Fruit fly (Drosophila melanogaster) whole organism, embryonic: Measurements from ENCODE around the gene CG6067.
A peak's percentile ranks its signal among the peaks of the same experiment; 100 is the strongest.

ENCODE experiments used
- Atf3 ChIP-seq: fragments of 200-800 bp; sonication (Bioruptor generic); optimal IDR thresholded peaks from 3 replicates; lab custom pipeline; 2016; ENCODE audit warnings: missing biosample characterization, missing genetic modification characterization
- CG11456 ChIP-seq: fragments of 200-800 bp; sonication (Bioruptor generic); IDR thresholded peaks from 3 replicates; pipeline ENCODE4 v1.3.6; 2022; ENCODE audit warnings: missing biosample characterization, missing genetic modification characterization
- CG11560 ChIP-seq: fragments of 200-800 bp; sonication (Bioruptor generic); IDR thresholded peaks from 3 replicates; pipeline ENCODE4 v1.3.6; 2022; ENCODE audit warnings: missing biosample characterization, missing genetic modification characterization
- CG11723 ChIP-seq: fragments of 200-800 bp; sonication (Bioruptor generic); optimal IDR thresholded peaks from 2 replicates; lab custom pipeline; 2017; ENCODE audit warnings: missing biosample characterization, mild to moderate bottlenecking, missing genetic modification characterization
- CG12236 ChIP-seq: fragments of 200-800 bp; sonication (Bioruptor generic); optimal IDR thresholded peaks from 2 replicates; lab custom pipeline; 2016; ENCODE audit warnings: missing biosample characterization, missing genetic modification characterization
- CG1233 ChIP-seq: fragments of 200-800 bp; sonication (Bioruptor generic); optimal IDR thresholded peaks from 4 replicates; lab custom pipeline; 2018; ENCODE audit warnings: missing biosample characterization, mild to moderate bottlenecking, missing genetic modification characterization
- CG14667 ChIP-seq: fragments of 200-800 bp; sonication (Bioruptor generic); IDR thresholded peaks from 2 replicates; pipeline ENCODE4 v1.3.6; 2022; ENCODE audit warnings: missing biosample characterization, missing genetic modification characterization
- CG18619 ChIP-seq: fragments of 200-800 bp; sonication (Bioruptor generic); optimal IDR thresholded peaks from 3 replicates; lab custom pipeline; 2017; ENCODE audit warnings: missing biosample characterization, mild to moderate bottlenecking, missing genetic modification characterization
- CG3407 ChIP-seq: fragments of 200-800 bp; sonication (Bioruptor generic); optimal IDR thresholded peaks from 2 replicates; lab custom pipeline; 2018; ENCODE audit warnings: missing biosample characterization, mild to moderate bottlenecking, missing genetic modification characterization
- CG4707 ChIP-seq: fragments of 200-800 bp; sonication (Bioruptor generic); optimal IDR thresholded peaks from 2 replicates; lab custom pipeline; 2018; ENCODE audit warnings: missing biosample characterization, mild to moderate bottlenecking, missing genetic modification characterization, moderate library complexity
- CG4730 ChIP-seq: fragments of 200-800 bp; sonication (Bioruptor generic); IDR thresholded peaks from 2 replicates; pipeline ENCODE4 v1.3.6; 2022; ENCODE audit warnings: missing biosample characterization, missing genetic modification characterization
- CG6654 ChIP-seq: fragments of 200-800 bp; sonication (Bioruptor generic); optimal IDR thresholded peaks from 2 replicates; lab custom pipeline; 2017; ENCODE audit warnings: missing biosample characterization, mild to moderate bottlenecking, missing genetic modification characterization
- CG6765 ChIP-seq: fragments of 200-800 bp; sonication (Bioruptor generic); optimal IDR thresholded peaks from 3 replicates; lab custom pipeline; 2017; ENCODE audit warnings: missing biosample characterization, mild to moderate bottlenecking, missing genetic modification characterization
- CG8478 ChIP-seq: fragments of >200 bp; optimal IDR thresholded peaks from 2 replicates; lab custom pipeline; 2018
- CTCF ChIP-seq: fragments of 200-800 bp; sonication (Bioruptor generic); optimal IDR thresholded peaks from 2 replicates; lab custom pipeline; 2017; ENCODE audit warnings: missing biosample characterization, mild to moderate bottlenecking, missing genetic modification characterization, moderate library complexity
- D19B ChIP-seq: fragments of 200-800 bp; sonication (Bioruptor generic); optimal IDR thresholded peaks from 2 replicates; lab custom pipeline; 2017; ENCODE audit warnings: missing biosample characterization, mild to moderate bottlenecking, missing genetic modification characterization
- Dbx ChIP-seq: fragments of 200-800 bp; sonication (Bioruptor generic); IDR thresholded peaks from 3 replicates; pipeline ENCODE4 v1.3.6; 2022; ENCODE audit warnings: missing biosample characterization, missing genetic modification characterization
- Deaf1 ChIP-seq: fragments of 200-800 bp; optimal IDR thresholded peaks from 3 replicates; lab custom pipeline; 2019; ENCODE audit warnings: missing biosample characterization, mild to moderate bottlenecking, missing genetic modification characterization, moderate library complexity
- Dfd ChIP-seq, 2 experiments: fragments of >200 bp; optimal IDR thresholded peaks; 2 replicates each; lab custom pipeline; 2017; ENCODE audit warnings: missing biosample characterization in 2 of 2, missing genetic modification characterization in 2 of 2
- Drgx ChIP-seq: fragments of 200-800 bp; sonication (Bioruptor generic); IDR thresholded peaks from 2 replicates; pipeline ENCODE4 v1.3.6; 2022; ENCODE audit warnings: missing biosample characterization, missing genetic modification characterization
- ERR ChIP-seq: fragments of 200-800 bp; sonication (Bioruptor generic); optimal IDR thresholded peaks from 2 replicates; lab custom pipeline; 2016; ENCODE audit warnings: missing biosample characterization, missing genetic modification characterization
- HLH4C ChIP-seq: fragments of 200-800 bp; sonication (Bioruptor generic); IDR thresholded peaks from 3 replicates; pipeline ENCODE4 v1.3.6; 2022; ENCODE audit warnings: missing biosample characterization, missing genetic modification characterization; ENCODE audit not compliant: partially characterized antibody
- Hr3 ChIP-seq: fragments of 200-800 bp; sonication (Bioruptor generic); optimal IDR thresholded peaks from 3 replicates; lab custom pipeline; 2016; ENCODE audit warnings: missing biosample characterization, missing genetic modification characterization
- Hr78 ChIP-seq, 2 experiments: fragments of 200-800 bp in 1 of 2; fragments of >200 bp in 1 of 2; sonication (Bioruptor generic) in 1 of 2; optimal IDR thresholded peaks; 2 replicates each; lab custom pipeline; 2017 to 2019; ENCODE audit warnings: missing biosample characterization in 2 of 2, missing genetic modification characterization in 2 of 2, mild to moderate bottlenecking in 1 of 2, moderate library complexity in 1 of 2
- MESR4 ChIP-seq: fragments of 200-800 bp; sonication (Bioruptor generic); optimal IDR thresholded peaks from 2 replicates; lab custom pipeline; 2018; ENCODE audit warnings: missing biosample characterization, mild to moderate bottlenecking, missing genetic modification characterization, moderate library complexity
- Neu2 ChIP-seq: fragments of 200-800 bp; sonication (Bioruptor generic); optimal IDR thresholded peaks from 3 replicates; lab custom pipeline; 2016; ENCODE audit warnings: missing biosample characterization, missing genetic modification characterization, borderline replicate concordance
- Side ChIP-seq: fragments of 200-800 bp; sonication (Bioruptor generic); optimal IDR thresholded peaks from 2 replicates; lab custom pipeline; 2016; ENCODE audit warnings: missing biosample characterization, missing genetic modification characterization
- dmrt11E ChIP-seq: fragments of 200-800 bp; sonication (Bioruptor generic); optimal IDR thresholded peaks from 3 replicates; lab custom pipeline; 2018; ENCODE audit warnings: missing biosample characterization, mild to moderate bottlenecking, missing genetic modification characterization, moderate library complexity
- dysf ChIP-seq: fragments of 200-800 bp; sonication (Bioruptor generic); IDR thresholded peaks from 3 replicates; pipeline ENCODE4 v1.3.6; 2022; ENCODE audit warnings: missing biosample characterization, missing genetic modification characterization
- en ChIP-seq: fragments of 200-800 bp; sonication (Bioruptor generic); optimal IDR thresholded peaks from 2 replicates; lab custom pipeline; 2016; ENCODE audit warnings: missing biosample characterization, missing genetic modification characterization
- ftz-f1 ChIP-seq: fragments of 200-800 bp; sonication (Bioruptor generic); optimal IDR thresholded peaks from 2 replicates; lab custom pipeline; 2016; ENCODE audit warnings: missing biosample characterization, missing genetic modification characterization
- hbn ChIP-seq: fragments of 200-800 bp; sonication (Bioruptor generic); IDR thresholded peaks from 2 replicates; pipeline ENCODE4 v1.3.6; 2022; ENCODE audit warnings: missing biosample characterization, missing genetic modification characterization; ENCODE audit not compliant: partially characterized antibody
- her ChIP-seq: fragments of 200-800 bp; sonication (Bioruptor generic); optimal IDR thresholded peaks from 2 replicates; lab custom pipeline; 2016; ENCODE audit warnings: missing biosample characterization, missing genetic modification characterization
- kay ChIP-seq: fragments of 200-800 bp; sonication (Bioruptor generic); optimal IDR thresholded peaks from 2 replicates; lab custom pipeline; 2016; ENCODE audit warnings: missing biosample characterization, missing genetic modification characterization
- ken ChIP-seq: fragments of 200-800 bp; sonication (Bioruptor generic); IDR thresholded peaks from 3 replicates; pipeline ENCODE4 v1.3.6; 2022; ENCODE audit warnings: missing biosample characterization, missing genetic modification characterization
- lab ChIP-seq: fragments of 200-800 bp; sonication (Bioruptor generic); optimal IDR thresholded peaks from 3 replicates; lab custom pipeline; 2017; ENCODE audit warnings: missing biosample characterization, missing genetic modification characterization, mild to moderate bottlenecking, moderate library complexity, missing genetic modification reagents
- lilli ChIP-seq: fragments of 200-800 bp; sonication (Bioruptor generic); optimal IDR thresholded peaks from 3 replicates; lab custom pipeline; 2016; ENCODE audit warnings: missing biosample characterization, missing genetic modification characterization
- nau ChIP-seq: fragments of 200-800 bp; sonication (Bioruptor generic); optimal IDR thresholded peaks from 3 replicates; lab custom pipeline; 2017; ENCODE audit warnings: missing biosample characterization, mild to moderate bottlenecking, missing genetic modification characterization, missing genetic modification reagents
- nom ChIP-seq: fragments of 200-800 bp; sonication (Bioruptor generic); optimal IDR thresholded peaks from 2 replicates; lab custom pipeline; 2017; ENCODE audit warnings: missing biosample characterization, missing genetic modification characterization, mild to moderate bottlenecking, moderate library complexity, missing genetic modification reagents
- pros ChIP-seq: fragments of 200-800 bp; sonication (Bioruptor generic); optimal IDR thresholded peaks from 3 replicates; lab custom pipeline; 2019; ENCODE audit warnings: missing biosample characterization, mild to moderate bottlenecking, missing genetic modification characterization, moderate library complexity
- pzg ChIP-seq: fragments of 200-800 bp; sonication (Bioruptor generic); optimal IDR thresholded peaks from 3 replicates; lab custom pipeline; 2018; ENCODE audit warnings: missing biosample characterization, mild to moderate bottlenecking, missing genetic modification characterization, moderate library complexity
- repo ChIP-seq: fragments of 200-800 bp; sonication (Bioruptor generic); optimal IDR thresholded peaks from 2 replicates; lab custom pipeline; 2016; ENCODE audit warnings: missing biosample characterization, missing genetic modification characterization
- sens-2 ChIP-seq: fragments of 200-800 bp; sonication (Bioruptor generic); IDR thresholded peaks from 2 replicates; pipeline ENCODE4 v1.3.6; 2022; ENCODE audit warnings: missing biosample characterization, missing genetic modification characterization
- slp2 ChIP-seq: fragments of 200-800 bp; sonication (Bioruptor generic); optimal IDR thresholded peaks from 2 replicates; lab custom pipeline; 2016; ENCODE audit warnings: missing biosample characterization, missing genetic modification characterization
- sna ChIP-seq: fragments of 200-800 bp; sonication (Bioruptor generic); IDR thresholded peaks from 2 replicates; pipeline ENCODE4 v1.3.6; 2022; ENCODE audit warnings: missing biosample characterization, missing genetic modification characterization; ENCODE audit not compliant: partially characterized antibody
- so ChIP-seq: fragments of 200-800 bp; sonication (Bioruptor generic); IDR thresholded peaks from 3 replicates; pipeline ENCODE4 v1.3.6; 2022; ENCODE audit warnings: missing biosample characterization, missing genetic modification characterization
- tll ChIP-seq, 2 experiments: fragments of 200-800 bp in 1 of 2; fragments of >200 bp in 1 of 2; sonication (Bioruptor generic) in 1 of 2; optimal IDR thresholded peaks; 2 replicates each; lab custom pipeline; 2017 to 2019; ENCODE audit warnings: missing biosample characterization in 2 of 2, missing genetic modification characterization in 2 of 2, mild to moderate bottlenecking in 1 of 2, moderate library complexity in 1 of 2
- unpg ChIP-seq: fragments of 200-800 bp; sonication (Bioruptor generic); optimal IDR thresholded peaks from 3 replicates; lab custom pipeline; 2018; ENCODE audit warnings: missing biosample characterization, mild to moderate bottlenecking, missing genetic modification characterization, moderate library complexity
- vfl ChIP-seq: fragments of 200-800 bp; sonication (Bioruptor generic); optimal IDR thresholded peaks from 2 replicates; lab custom pipeline; 2016; ENCODE audit warnings: missing biosample characterization, missing genetic modification characterization
- z ChIP-seq: fragments of 200-800 bp; sonication (Bioruptor generic); IDR thresholded peaks from 3 replicates; pipeline ENCODE4 v1.3.6; 2022; ENCODE audit warnings: missing biosample characterization, missing genetic modification characterization
- zfh1 ChIP-seq: fragments of 200-800 bp; sonication (Bioruptor generic); IDR thresholded peaks from 3 replicates; pipeline ENCODE4 v1.3.6; 2022; ENCODE audit warnings: missing biosample characterization, missing genetic modification characterization

Gene CG6067

DNA sequence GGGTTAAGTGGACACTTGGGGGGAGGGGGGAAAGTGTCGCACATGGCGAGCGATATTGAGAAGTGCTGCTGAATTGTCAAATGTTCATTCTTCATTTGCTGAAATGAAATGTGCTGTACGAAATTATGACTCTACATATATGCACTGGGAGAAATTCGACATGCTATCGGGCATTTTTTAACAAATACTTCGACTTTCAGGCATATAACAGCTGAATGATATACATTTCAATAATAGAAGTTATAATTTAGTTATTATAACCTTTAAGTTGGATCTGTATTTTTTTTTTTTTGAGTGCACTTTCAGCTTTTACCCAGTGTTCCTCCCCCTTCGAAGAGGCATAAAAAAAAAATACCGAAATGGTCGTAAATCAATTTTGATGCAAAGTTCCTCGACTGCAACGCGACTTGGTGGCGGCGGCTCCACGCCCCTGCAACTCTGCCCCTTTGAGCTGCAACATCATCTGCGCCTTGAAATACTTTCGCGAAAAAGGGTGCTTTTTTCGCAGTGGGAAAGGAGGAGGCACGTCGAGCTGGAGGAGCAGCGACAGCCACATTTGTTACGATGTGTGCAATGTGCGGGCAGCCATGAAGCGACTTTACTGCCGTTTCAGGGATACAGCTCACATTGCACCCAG, 18.1 kb downstream of the CG6067 start (continued):
- TF ChIP-seq CG1233 (GFP tag; lab: Kevin White, UChicago) (no peak), z (no peak), vfl (GFP tag; lab: Kevin White, UChicago) (no peak), CG3407 (no peak), zfh1 (GFP tag; lab: Robert Waterston, UW) (peak; percentile 53; the same call in 2 of the 3 replicates), hbn (no peak), ftz-f1 (no peak), CG11456 (GFP tag; lab: Robert Waterston, UW) (no peak), dysf (GFP tag; lab: Robert Waterston, UW) (peak; percentile 49; the same call in 1 of the 3 replicates), Hr3 (GFP tag; lab: Kevin White, UChicago) (peak; percentile 7), nom (GFP tag; lab: Kevin White, UChicago) (peak; percentile 41), unpg (GFP tag; lab: Kevin White, UChicago) (peak; percentile 39), Hr78 (GFP tag; optimal IDR thresholded peaks at IDR 0.05; lab: Kevin White, UChicago) (no peak), sna (GFP tag; lab: Robert Waterston, UW) (no peak), D19B (no peak), lab (GFP tag; lab: Kevin White, UChicago) (peak; percentile 19), Dbx (no peak), CG6765 (GFP tag; lab: Kevin White, UChicago) (no peak), ERR (GFP tag; lab: Kevin White, UChicago) (no peak), CG18619 (GFP tag; lab: Kevin White, UChicago) (no peak), HLH4C (no peak), so (no peak), nau (no peak), CG6654 (no peak), pzg (GFP tag; lab: Kevin White, UChicago) (no peak), CG8478 (lab: Kevin White, UChicago) (no peak), CG4707 (no peak), Side (GFP tag; lab: Kevin White, UChicago) (no peak), dmrt11E (tag; lab: Kevin White, UChicago) (peak; percentile 50), CG14667 (GFP tag; lab: Robert Waterston, UW) (peak; percentile 45; the same call in 1 of the 2 replicates), CG11560 (tag; lab: Robert Waterston, UW) (no peak), en (GFP tag; lab: Kevin White, UChicago) (no peak), Dfd (GFP tag; optimal IDR thresholded peaks at IDR 0.05; lab: Kevin White, UChicago) (no peak), lilli (GFP tag; lab: Kevin White, UChicago) (no peak), kay (GFP tag; lab: Kevin White, UChicago) (no peak), repo (GFP tag; lab: Kevin White, UChicago) (no peak), Atf3 (GFP tag; lab: Kevin White, UChicago) (no peak), Neu2 (GFP tag; lab: Kevin White, UChicago) (no peak), tll (GFP tag; optimal IDR thresholded peaks at IDR 0.05; lab: Kevin White, UChicago) (no peak), sens-2 (no peak), her (no peak), Deaf1 (no peak), slp2 (GFP tag; lab: Kevin White, UChicago) (no peak), MESR4 (no peak), CG12236 (GFP tag; lab: Kevin White, UChicago) (no peak), ken (GFP tag; lab: Robert Waterston, UW) (no peak), Drgx (GFP tag; lab: Robert Waterston, UW) (peak; percentile 46), pros (GFP tag; lab: Kevin White, UChicago) (no peak), CTCF (GFP tag; lab: Kevin White, UChicago) (no peak), CG4730 (GFP tag; lab: Robert Waterston, UW) (no peak), CG11723 (no peak)
